Fruit fly (Drosophila melanogaster) whole organism: ENCODE data around the gene Spp.

Source experiments
- CG8478 ChIP-seq: fragments of >200 bp; optimal IDR thresholded peaks from 2 replicates; lab custom pipeline; 2018; ENCODE audit warnings: inconsistent platforms
- Dll ChIP-seq: fragments of >200 bp; optimal IDR thresholded peaks from 2 replicates; lab custom pipeline; 2017
- EcR ChIP-seq, 2 experiments: fragments of >200 bp; optimal IDR thresholded peaks; 2 replicates each; lab custom pipeline; 2017; ENCODE audit warnings: missing biosample characterization in 2 of 2, missing genetic modification characterization in 2 of 2, missing genetic modification reagents in 2 of 2
- pan ChIP-seq: fragments of >200 bp; optimal IDR thresholded peaks from 2 replicates; lab custom pipeline; 2017
- psq ChIP-seq: fragments of >200 bp; optimal IDR thresholded peaks from 2 replicates; lab custom pipeline; 2017
- usp ChIP-seq: fragments of >200 bp; optimal IDR thresholded peaks from 2 replicates; lab custom pipeline; 2017; ENCODE audit warnings: missing biosample characterization, missing genetic modification characterization, mixed read lengths

Spp gene

DNA sequence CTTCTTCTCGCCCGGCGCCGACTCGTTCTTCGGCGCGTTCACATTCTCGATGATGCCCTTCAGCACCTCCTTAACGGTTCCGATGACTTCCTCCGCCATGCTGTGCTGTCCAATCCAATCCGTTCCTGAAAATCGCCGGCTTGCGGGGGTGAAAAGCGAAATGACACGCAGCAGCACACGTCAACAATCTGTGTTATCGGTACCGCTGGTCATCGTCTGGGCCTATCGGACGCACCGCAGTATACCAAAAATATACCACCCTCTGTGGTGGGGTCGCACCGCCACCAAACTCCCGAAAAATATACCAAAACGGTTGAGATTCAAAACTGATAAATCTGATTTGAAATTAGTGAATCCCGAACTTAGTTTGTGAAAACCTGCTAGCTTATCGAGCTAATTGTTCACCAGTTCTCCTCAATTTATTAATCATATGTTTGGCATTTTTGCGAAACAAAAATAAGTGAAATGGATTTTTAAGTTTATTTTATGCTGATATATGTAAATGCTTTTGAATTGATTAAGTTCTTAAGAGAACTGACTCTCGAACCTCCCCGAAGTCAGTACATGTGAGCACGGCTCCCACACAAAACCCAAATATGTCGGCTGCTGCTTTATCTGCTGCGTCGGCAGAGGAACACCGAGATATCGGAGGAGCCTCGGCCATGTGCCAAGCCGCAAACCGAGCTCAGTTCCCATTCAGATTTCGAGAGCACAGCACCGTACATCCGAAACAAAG lies at the start of gene Spp, which contains the start of gene nAChRbeta3:
Gene Spp (minus strand): TSS at position 210 of the 736 bp plus-strand sequence.
Gene nAChRbeta3 (plus strand): TSS at position 686 of the 736 bp plus-strand sequence.
- TF ChIP-seq usp (GFP tag; lab: Kevin White, UChicago) (no peak), EcR (GFP tag; optimal IDR thresholded peaks at IDR 0.05; lab: Kevin White, UChicago) (no peak), psq (lab: Kevin White, UChicago) (no peak), CG8478 (lab: Kevin White, UChicago) (no peak), Dll (lab: Kevin White, UChicago) (no peak), pan (lab: Kevin White, UChicago) (no peak)

DNA sequence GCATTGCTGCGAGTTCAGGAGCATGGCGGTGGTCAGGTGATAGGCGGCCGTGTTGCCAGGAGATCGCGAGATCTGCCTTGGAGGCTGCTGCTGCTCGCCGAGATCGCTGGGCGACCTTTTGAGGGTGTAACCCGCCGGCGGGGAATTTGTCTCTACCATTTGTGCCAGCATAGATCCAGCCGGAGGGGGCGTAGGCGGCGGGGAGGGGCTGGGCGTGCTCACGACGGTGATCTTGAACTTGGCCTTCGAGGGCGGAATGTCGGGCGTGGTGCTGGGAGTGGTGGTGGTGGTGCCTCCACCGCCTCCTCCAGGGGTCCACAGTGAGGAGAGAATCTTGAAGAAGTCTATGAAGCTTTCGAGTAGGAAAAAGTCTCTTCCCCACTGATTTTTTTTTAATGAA lies 49.6 kb upstream of the Spp start:
- TF ChIP-seq CG8478 (lab: Kevin White, UChicago) (no peak), Dll (lab: Kevin White, UChicago) (no peak), psq (lab: Kevin White, UChicago) (no peak), EcR (GFP tag; optimal IDR thresholded peaks at IDR 0.05; lab: Kevin White, UChicago) (no peak), pan (lab: Kevin White, UChicago) (no peak), usp (GFP tag; lab: Kevin White, UChicago) (no peak)

DNA sequence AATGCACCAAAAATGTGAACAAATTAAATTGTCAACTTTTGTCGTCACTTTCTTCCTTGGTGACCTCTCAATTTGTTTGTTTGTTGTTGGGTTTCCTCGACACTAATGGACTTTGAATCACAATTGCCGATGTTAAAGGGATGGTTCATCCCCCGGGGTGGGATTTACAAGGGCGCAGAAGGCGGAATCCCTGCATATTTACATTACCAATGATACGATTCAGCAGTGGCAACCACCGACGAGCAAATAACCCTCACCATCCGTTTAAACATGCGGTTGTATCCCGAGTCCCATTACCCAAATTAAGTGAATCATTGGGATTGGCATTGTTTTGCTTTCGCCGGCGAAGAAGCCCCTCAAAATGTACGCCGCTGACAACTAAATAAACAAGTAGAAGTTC lies 47.1 kb upstream of the Spp start:
- TF ChIP-seq usp (GFP tag; lab: Kevin White, UChicago) (no peak), pan (lab: Kevin White, UChicago) (no peak), CG8478 (lab: Kevin White, UChicago) (no peak), Dll (lab: Kevin White, UChicago) (no peak), EcR (GFP tag; optimal IDR thresholded peaks at IDR 0.05; lab: Kevin White, UChicago) (no peak), psq (lab: Kevin White, UChicago) (no peak)

DNA sequence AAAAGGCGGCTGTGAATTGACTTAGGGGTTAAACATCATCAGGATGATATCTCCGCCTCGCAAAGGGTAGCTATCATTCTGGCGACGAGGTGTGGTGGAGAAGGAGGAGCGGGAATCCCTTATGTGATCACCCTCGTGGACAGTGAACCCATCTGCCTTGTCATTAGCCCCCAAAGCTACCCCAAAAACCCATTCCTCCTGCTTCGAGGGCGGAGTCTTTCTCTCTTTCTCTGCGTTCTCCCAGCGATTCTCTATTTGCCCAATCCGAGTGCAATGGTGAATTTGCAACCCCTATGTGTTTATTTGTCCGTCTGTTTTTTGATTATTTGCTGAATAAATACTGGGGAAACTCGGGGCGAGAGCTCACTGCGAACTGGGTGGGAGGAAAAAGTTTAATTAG lies 40.8 kb upstream of the Spp start:
- no peak for TF ChIP-seq pan (lab: Kevin White, UChicago)
- no peak for TF ChIP-seq EcR (GFP tag; optimal IDR thresholded peaks at IDR 0.05; lab: Kevin White, UChicago)
- no peak for TF ChIP-seq CG8478 (lab: Kevin White, UChicago)
- no peak for TF ChIP-seq usp (GFP tag; lab: Kevin White, UChicago)
- no peak for TF ChIP-seq psq (lab: Kevin White, UChicago)
- TF ChIP-seq Dll (lab: Kevin White, UChicago) = no peak

DNA sequence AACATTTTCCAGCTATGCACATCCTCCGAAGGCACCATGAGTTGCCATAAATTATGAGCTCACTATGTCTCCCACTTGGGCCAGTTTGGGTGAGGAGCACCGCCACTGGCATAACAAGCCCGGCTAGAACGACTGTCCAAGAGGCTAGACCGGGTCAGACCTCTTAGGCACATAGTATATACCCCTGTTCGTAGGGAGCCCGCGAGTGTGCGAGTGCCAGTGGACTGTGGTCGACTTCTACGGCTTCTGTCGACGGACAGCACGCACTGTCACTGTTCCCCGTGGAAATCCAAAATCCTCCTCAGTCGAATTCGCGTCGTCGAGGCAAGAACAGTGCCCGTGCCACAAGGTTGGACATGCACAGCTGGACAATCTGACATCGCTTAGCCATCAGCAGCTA lies 32.7 kb upstream of the Spp start, which contains the start of gene Pph13:
Gene Pph13 (plus strand): TSS at position 301 of the 400 bp plus-strand sequence.
- TF ChIP-seq psq (lab: Kevin White, UChicago) (no peak), CG8478 (lab: Kevin White, UChicago) (no peak), Dll (lab: Kevin White, UChicago) (no peak), pan (lab: Kevin White, UChicago) (no peak), usp (GFP tag; lab: Kevin White, UChicago) (no peak), EcR (GFP tag; optimal IDR thresholded peaks at IDR 0.05; lab: Kevin White, UChicago) (no peak)

DNA sequence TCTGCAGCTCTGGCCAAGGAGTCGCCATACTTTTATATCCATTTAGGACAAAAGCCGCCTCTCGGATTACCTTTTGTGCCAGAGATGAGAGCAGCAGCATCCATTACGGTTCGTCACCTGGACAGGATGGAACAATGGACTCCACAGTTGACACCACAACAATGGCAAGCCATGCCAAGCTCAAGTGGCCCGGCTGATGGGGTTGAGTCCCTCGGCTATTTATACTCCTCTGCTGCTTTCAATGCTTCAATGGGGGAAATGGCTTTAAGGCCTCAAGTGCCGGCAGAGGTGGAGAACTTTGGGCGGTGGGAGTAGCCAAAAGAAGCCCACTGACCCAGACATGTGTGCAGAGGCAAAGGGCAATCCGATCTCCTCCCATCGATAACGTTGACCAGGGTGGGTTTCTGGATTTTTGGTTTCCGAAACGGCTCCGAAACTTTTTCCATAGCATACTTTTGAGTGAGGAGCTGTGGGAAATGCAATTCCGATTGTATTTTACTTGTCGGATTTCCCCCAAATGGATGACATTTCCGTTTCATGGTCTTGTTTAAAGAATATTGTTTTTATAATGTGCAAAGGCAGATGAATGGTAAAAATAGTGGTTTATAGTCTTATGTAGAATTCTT lies 32.2 kb upstream of the Spp start, which contains the start of gene Ptth:
Gene Ptth (minus strand): TSS at position 338 of the 626 bp plus-strand sequence.
- TF ChIP-seq pan (lab: Kevin White, UChicago) = no peak
- no peak for TF ChIP-seq psq (lab: Kevin White, UChicago)
- TF ChIP-seq CG8478 (lab: Kevin White, UChicago) = no peak
- no peak for TF ChIP-seq usp (GFP tag; lab: Kevin White, UChicago)
- TF ChIP-seq Dll (lab: Kevin White, UChicago) = no peak
- no peak for TF ChIP-seq EcR (GFP tag; optimal IDR thresholded peaks at IDR 0.05; lab: Kevin White, UChicago)

DNA sequence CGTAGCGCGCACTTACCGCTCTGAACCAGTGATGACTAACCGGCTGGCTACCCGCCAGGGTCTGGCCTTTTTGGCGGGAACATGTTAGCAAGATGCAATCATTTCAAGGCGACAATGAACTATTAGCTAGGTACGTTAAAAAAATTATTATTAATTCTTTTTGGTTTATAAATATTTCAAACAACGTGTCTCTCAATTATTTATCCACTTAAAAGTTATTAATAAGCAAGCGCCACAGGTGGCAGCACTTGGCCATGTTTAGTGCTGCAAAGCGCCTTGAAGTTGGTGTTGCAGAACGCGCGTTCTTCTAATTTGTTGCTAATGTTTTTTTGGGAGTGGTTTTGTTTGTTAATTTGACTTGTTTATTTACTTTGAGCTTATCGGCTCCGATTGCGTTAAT lies 29.8 kb upstream of the Spp start, which contains the start of the genes Ipk2 and cold:
Gene Ipk2 (minus strand): TSS at position 39 of the 400 bp plus-strand sequence.
Gene cold (plus strand): TSS at position 66 of the 400 bp plus-strand sequence.
- no peak for TF ChIP-seq usp (GFP tag; lab: Kevin White, UChicago)
- no peak for TF ChIP-seq CG8478 (lab: Kevin White, UChicago)
- TF ChIP-seq psq (lab: Kevin White, UChicago) = no peak
- TF ChIP-seq EcR (GFP tag; optimal IDR thresholded peaks at IDR 0.05; lab: Kevin White, UChicago) = no peak
- no peak for TF ChIP-seq Dll (lab: Kevin White, UChicago)
- no peak for TF ChIP-seq pan (lab: Kevin White, UChicago)

DNA sequence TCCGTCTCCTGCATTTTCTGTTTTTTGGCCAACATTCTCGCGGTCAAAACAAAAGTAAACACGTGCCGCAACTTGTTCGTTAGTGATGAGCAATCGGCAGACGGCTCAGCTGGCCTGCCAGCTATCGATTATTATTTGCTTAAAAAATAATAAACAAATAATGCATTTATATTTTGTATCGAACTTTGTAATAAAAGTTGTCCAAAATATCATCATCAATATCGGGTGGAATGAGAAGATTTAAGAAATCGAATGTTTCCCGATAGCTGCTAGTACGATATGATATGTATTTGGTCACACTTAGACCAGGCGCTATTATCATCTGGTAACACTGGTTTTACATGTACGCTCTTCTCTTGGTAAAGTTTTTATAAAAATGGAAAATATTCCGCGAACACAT lies 23.6 kb upstream of the Spp start, which contains the start of the genes Nle and Sf3b1:
Gene Nle (minus strand): TSS at position 92 of the 400 bp plus-strand sequence.
Gene Sf3b1 (plus strand): TSS at position 311 of the 400 bp plus-strand sequence.
- no peak for TF ChIP-seq CG8478 (lab: Kevin White, UChicago)
- TF ChIP-seq usp (GFP tag; lab: Kevin White, UChicago) = no peak
- no peak for TF ChIP-seq Dll (lab: Kevin White, UChicago)
- no peak for TF ChIP-seq EcR (GFP tag; optimal IDR thresholded peaks at IDR 0.05; lab: Kevin White, UChicago)
- no peak for TF ChIP-seq pan (lab: Kevin White, UChicago)
- no peak for TF ChIP-seq psq (lab: Kevin White, UChicago)

DNA sequence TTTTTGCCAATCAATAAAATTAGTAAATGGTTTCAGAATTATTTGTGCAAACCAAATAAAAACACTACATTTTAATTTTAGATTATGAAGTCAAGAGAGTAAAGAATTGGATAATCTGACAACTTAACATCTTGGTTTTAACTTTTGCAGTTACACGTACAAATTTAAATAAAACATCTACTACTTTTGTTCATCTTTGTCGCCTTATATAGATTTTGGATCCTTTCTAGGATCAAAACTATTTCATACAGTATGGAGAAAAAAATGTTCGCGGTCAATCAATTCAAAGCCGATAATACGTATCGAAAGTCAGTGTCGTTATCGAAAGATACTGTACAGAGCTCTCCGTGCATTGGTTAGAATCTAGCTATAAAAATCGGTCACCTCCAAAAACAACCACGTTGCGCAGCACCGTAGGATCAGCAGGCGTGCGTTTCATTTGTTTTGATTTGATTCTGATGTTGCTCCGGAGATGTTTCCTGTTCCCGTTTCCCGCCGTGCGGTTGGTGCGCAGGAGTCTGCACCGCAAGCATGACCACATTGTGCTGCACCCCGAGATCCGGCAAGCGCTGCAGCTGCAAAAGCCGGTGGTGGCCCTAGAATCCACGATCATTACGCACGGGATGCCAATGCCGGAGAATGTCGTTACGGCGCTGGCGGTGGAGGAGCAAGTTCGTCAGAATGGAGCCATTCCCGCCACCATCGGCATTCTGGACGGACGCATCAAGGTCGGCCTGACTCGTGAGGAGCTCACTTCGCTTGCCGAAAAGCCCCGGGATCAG lies 19.5 kb upstream of the Spp start, which contains the start of the genes uncNacbeta and CG2794:
Gene uncNacbeta (minus strand): TSS at position 51 of the 782 bp plus-strand sequence.
Gene CG2794 (plus strand): TSS at position 395 of the 782 bp plus-strand sequence.
- no peak for TF ChIP-seq Dll (lab: Kevin White, UChicago)
- no peak for TF ChIP-seq usp (GFP tag; lab: Kevin White, UChicago)
- TF ChIP-seq psq (lab: Kevin White, UChicago) = no peak

DNA sequence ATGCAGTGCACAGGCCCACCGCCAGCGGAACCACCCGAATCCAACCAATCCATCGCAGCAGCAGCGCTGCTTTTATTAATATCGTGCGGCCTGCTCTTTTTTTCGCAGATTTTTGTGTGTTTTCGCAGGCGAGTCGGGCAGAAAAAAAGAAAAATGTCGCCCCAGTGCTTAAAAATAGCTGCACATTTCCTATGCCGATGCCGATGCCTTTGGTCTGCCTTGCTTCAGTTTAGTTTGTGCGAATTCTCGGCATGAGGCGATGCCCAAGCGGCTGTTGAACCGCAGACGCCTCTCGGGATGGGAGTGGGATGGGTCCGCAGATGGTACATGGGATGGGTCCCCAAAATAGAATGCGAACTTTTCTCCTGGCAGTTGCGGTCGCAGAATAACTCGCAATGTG lies 18.9 kb upstream of the Spp start:
- TF ChIP-seq psq (lab: Kevin White, UChicago) (no peak), usp (GFP tag; lab: Kevin White, UChicago) (no peak), EcR (GFP tag; optimal IDR thresholded peaks at IDR 0.05; lab: Kevin White, UChicago) (no peak), pan (lab: Kevin White, UChicago) (no peak), Dll (lab: Kevin White, UChicago) (no peak), CG8478 (lab: Kevin White, UChicago) (no peak)
